Worm (Caenorhabditis elegans): ENCODE data around the gene F33G12.7.

The F33G12.7 gene

ce11 chrII:5061794-5062368, 21.4 kb upstream of the F33G12.7 start, which contains the start of gene smc-5 (continued):
- TF ChIP-seq F10E7.11 (tag; optimal IDR thresholded peaks at IDR 0.05) (no peak), F52B5.7 (tag; optimal IDR thresholded peaks at IDR 0.05) (no peak), tbx-9 (tag; optimal IDR thresholded peaks at IDR 0.05; ENCODE audit: borderline replicate concordance) (no peak), D2030.7 (GFP tag; IDR thresholded peaks at IDR 0.05) (peak; percentile 80; the same call in 1 of the 2 replicates), madf-6 (GFP tag; IDR thresholded peaks at IDR 0.05) (peak; percentile 89), attf-6 (GFP tag; IDR thresholded peaks at IDR 0.05) (no peak), egl-44 (GFP tag; IDR thresholded peaks at IDR 0.05) (no peak), rcor-1 (GFP tag; IDR thresholded peaks at IDR 0.05) (peak; percentile 36; the same call in 1 of the 2 replicates), Y67H2A.10 (GFP tag; conservative IDR thresholded peaks at IDR 0.05) (no peak), aptf-2 (GFP tag; conservative IDR thresholded peaks at IDR 0.05) (no peak), F23B12.7 (tag; optimal IDR thresholded peaks at IDR 0.05; ENCODE audit: insufficient read depth) (peak; percentile 88), nhr-27 (tag; optimal IDR thresholded peaks at IDR 0.05) (no peak), mel-28 (tag; optimal IDR thresholded peaks at IDR 0.05; ENCODE audit: borderline replicate concordance) (no peak), lag-1 (GFP tag; IDR thresholded peaks at IDR 0.05) (no peak), repo-1 (tag; optimal IDR thresholded peaks at IDR 0.05) (no peak), F49E8.2 (tag; optimal IDR thresholded peaks at IDR 0.05; ENCODE audit: insufficient read depth) (peak; percentile 27), F55B11.4 (tag; optimal IDR thresholded peaks at IDR 0.05; ENCODE audit: borderline replicate concordance, insufficient read depth) (no peak), somi-1 (GFP tag; optimal IDR thresholded peaks at IDR 0.05) (no peak), dpff-1 (tag; optimal IDR thresholded peaks at IDR 0.05) (no peak), xnd-1 (tag; optimal IDR thresholded peaks at IDR 0.05) (peak; percentile 32), F22D6.2 (tag; optimal IDR thresholded peaks at IDR 0.05) (no peak), nfya-2 (GFP tag; IDR thresholded peaks at IDR 0.05) (no peak), cebp-2 (GFP tag; IDR thresholded peaks at IDR 0.05) (no peak), Y53F4B.3 (GFP tag; IDR thresholded peaks at IDR 0.05) (no peak), unc-130 (GFP tag; optimal IDR thresholded peaks at IDR 0.05) (peak; percentile 77), pha-4 (tag; optimal IDR thresholded peaks at IDR 0.05) (no peak), hrde-1 (tag; optimal IDR thresholded peaks at IDR 0.05; ENCODE audit: borderline replicate concordance) (no peak), nhr-80 (tag; optimal IDR thresholded peaks at IDR 0.05) (peak; percentile 28), F37B4.10 (GFP tag; IDR thresholded peaks at IDR 0.05) (no peak), B0261.1 (tag; optimal IDR thresholded peaks at IDR 0.05) (peak; percentile 15), madf-3 (GFP tag; IDR thresholded peaks at IDR 0.05) (no peak), ceh-58 (GFP tag; IDR thresholded peaks at IDR 0.05) (no peak), lin-40 (tag; optimal IDR thresholded peaks at IDR 0.05) (no peak), attf-5 (GFP tag; optimal IDR thresholded peaks at IDR 0.05) (peak; percentile 79), cebp-1 (GFP tag; IDR thresholded peaks at IDR 0.05) (peak; percentile 63; the same call in 1 of the 2 replicates), cebp-1 (tag; optimal IDR thresholded peaks at IDR 0.05) (no peak), nhr-90 (tag; optimal IDR thresholded peaks at IDR 0.05) (no peak), dox-1 (GFP tag; IDR thresholded peaks at IDR 0.05) (peak; percentile 82), Y56A3A.18 (GFP tag; IDR thresholded peaks at IDR 0.05) (no peak), B0035.1 (tag; optimal IDR thresholded peaks at IDR 0.05) (no peak), F33H1.4 (GFP tag; IDR thresholded peaks at IDR 0.05) (peak; percentile 68), ceh-40 (GFP tag; IDR thresholded peaks at IDR 0.05) (no peak), sptf-2 (GFP tag; optimal IDR thresholded peaks at IDR 0.05) (no peak), sea-2 (GFP tag; IDR thresholded peaks at IDR 0.05) (no peak), nhr-179 (tag; optimal IDR thresholded peaks at IDR 0.05) (no peak), F57A8.1 (GFP tag; optimal IDR thresholded peaks at IDR 0.05) (no peak), zfh-2 (GFP tag; conservative IDR thresholded peaks at IDR 0.05) (no peak), ekl-4 (GFP tag; IDR thresholded peaks at IDR 0.05) (0 out of 2 replicates have a peak, but pooled peaks have one; percentile 25), tbp1 (GFP tag; optimal IDR thresholded peaks at IDR 0.05) (peak; percentile 54)

All from whole organism, young adult.